Worm (Caenorhabditis elegans) whole organism, early embryonic: ENCODE data around the gene F53E10.1.

Experiments used
- B0310.2 ChIP-seq: sonication (generic microtip); optimal IDR thresholded peaks from 2 replicates; lab custom pipeline; 2016; ENCODE audit warnings: mild to moderate bottlenecking, missing genetic modification characterization, missing compliant biosample characterization
- F13C5.2 ChIP-seq: sonication (generic microtip); optimal IDR thresholded peaks from 2 replicates; lab custom pipeline; 2017; ENCODE audit warnings: mild to moderate bottlenecking, missing genetic modification characterization, inconsistent platforms, missing compliant biosample characterization
- aly-1 ChIP-seq: sonication (generic microtip); optimal IDR thresholded peaks from 2 replicates; lab custom pipeline; 2016; ENCODE audit warnings: missing genetic modification characterization, missing compliant biosample characterization
- ama-1 ChIP-seq: fragments of 150-350 bp; optimal IDR thresholded peaks from 2 replicates; lab custom pipeline; 2014
- ceh-13 ChIP-seq: fragments of 200-800 bp; sonication (Bioruptor generic); optimal IDR thresholded peaks from 2 replicates; lab custom pipeline; 2018; ENCODE audit warnings: mild to moderate bottlenecking, missing genetic modification characterization, missing compliant biosample characterization
- ceh-36 ChIP-seq: sonication (generic microtip); optimal IDR thresholded peaks from 2 replicates; lab custom pipeline; 2016; ENCODE audit warnings: missing genetic modification characterization, inconsistent platforms, missing compliant biosample characterization
- ets-7 ChIP-seq: sonication (generic microtip); optimal IDR thresholded peaks from 2 replicates; lab custom pipeline; 2016; ENCODE audit warnings: missing genotype, missing genetic modification characterization, missing compliant biosample characterization
- flt-1 ChIP-seq: fragments of 200-800 bp; sonication (Bioruptor generic); IDR thresholded peaks from 2 replicates; pipeline ENCODE4 v1.3.6; 2022; ENCODE audit warnings: missing genetic modification characterization, missing compliant biosample characterization
- hmbx-1 ChIP-seq: sonication (generic microtip); optimal IDR thresholded peaks from 2 replicates; lab custom pipeline; 2016; ENCODE audit warnings: mild to moderate bottlenecking, missing genetic modification characterization, missing compliant biosample characterization
- hmg-4 ChIP-seq: fragments of 200-800 bp; sonication (Bioruptor generic); optimal IDR thresholded peaks from 2 replicates; lab custom pipeline; 2018; ENCODE audit warnings: mild to moderate bottlenecking, missing genetic modification characterization, missing compliant biosample characterization
- hnd-1 ChIP-seq: sonication (generic microtip); optimal IDR thresholded peaks from 2 replicates; lab custom pipeline; 2016; ENCODE audit warnings: missing genetic modification characterization, missing compliant biosample characterization
- pes-1 ChIP-seq: fragments of 200-800 bp; sonication (Bioruptor generic); IDR thresholded peaks from 2 replicates; pipeline ENCODE4 v1.3.6; 2022; ENCODE audit warnings: missing genetic modification reagents, missing genetic modification characterization, missing compliant biosample characterization
- scrt-1 ChIP-seq: fragments of 200-800 bp; sonication (Bioruptor generic); IDR thresholded peaks from 2 replicates; pipeline ENCODE4 v1.3.6; 2022; ENCODE audit warnings: missing genetic modification characterization, missing compliant biosample characterization
- sea-1 ChIP-seq: fragments of 200-800 bp; sonication (Bioruptor generic); conservative IDR thresholded peaks from 2 replicates; pipeline ENCODE4 v1.3.6; 2022; ENCODE audit warnings: missing genetic modification characterization, missing compliant biosample characterization
- tbx-11 ChIP-seq: fragments of 200-800 bp; sonication (Bioruptor generic); IDR thresholded peaks from 2 replicates; pipeline ENCODE4 v1.3.6; 2022; ENCODE audit warnings: missing genetic modification characterization, missing compliant biosample characterization
- tbx-37 ChIP-seq: fragments of 200-800 bp; sonication (Bioruptor generic); conservative IDR thresholded peaks from 2 replicates; pipeline ENCODE4 v1.3.6; 2022; ENCODE audit warnings: missing genetic modification reagents, missing genetic modification characterization, missing compliant biosample characterization
- tra-4 ChIP-seq: sonication (generic microtip); optimal IDR thresholded peaks from 2 replicates; lab custom pipeline; 2017; ENCODE audit warnings: missing genetic modification characterization, missing compliant biosample characterization

F53E10.1 gene

ce11 chrV:2614986-2615687 lies at the start of gene F53E10.1:
F53E10.1 (plus strand) TSS chrV:2615310.
- no peak for TF ChIP-seq sea-1 (GFP tag; lab: Robert Waterston, UW)
- no peak for TF ChIP-seq hmg-4 (GFP tag; lab: Kevin White, UChicago)
- no peak for TF ChIP-seq ceh-13 (GFP tag; lab: Kevin White, UChicago)
- TF ChIP-seq aly-1 (tag; lab: Kevin White, UChicago) = no peak
- TF ChIP-seq tbx-11 (GFP tag; lab: Robert Waterston, UW) = no peak
- TF ChIP-seq ets-7 (tag; lab: Kevin White, UChicago) = no peak
- TF ChIP-seq ceh-36 (tag; lab: Kevin White, UChicago) = no peak
- TF ChIP-seq tra-4 = no peak

ce11 chrV:2565525-2565924 lies 49.6 kb upstream of the F53E10.1 start, which contains the start of gene Y45G12C.1:
Y45G12C.1 (plus strand) TSS chrV:2565683.
- TF ChIP-seq ceh-36 (tag; lab: Kevin White, UChicago) (no peak), B0310.2 (tag; lab: Kevin White, UChicago) (no peak), pes-1 (no peak), F13C5.2 (tag; lab: Kevin White, UChicago) (no peak), sea-1 (GFP tag; lab: Robert Waterston, UW) (no peak), scrt-1 (GFP tag; lab: Robert Waterston, UW) (no peak), tbx-37 (GFP tag; lab: Robert Waterston, UW) (no peak), ama-1 (lab: Kevin White, UChicago) (no peak), aly-1 (tag; lab: Kevin White, UChicago) (no peak), tra-4 (no peak), tbx-11 (GFP tag; lab: Robert Waterston, UW) (no peak), hmbx-1 (tag; lab: Kevin White, UChicago) (no peak)

ce11 chrV:2570643-2571042 lies 44.5 kb upstream of the F53E10.1 start, which contains the start of gene srj-19:
srj-19 (minus strand) TSS chrV:2570743.
- TF ChIP-seq F13C5.2 (tag; lab: Kevin White, UChicago) = no peak

ce11 chrV:2573108-2573507 lies 42.0 kb upstream of the F53E10.1 start, which contains the start of gene srj-20:
srj-20 (minus strand) TSS chrV:2573208.
- no peak for TF ChIP-seq ceh-13 (GFP tag; lab: Kevin White, UChicago)
- no peak for TF ChIP-seq ama-1 (lab: Kevin White, UChicago)
- TF ChIP-seq hnd-1 (tag; lab: Kevin White, UChicago) = no peak
- no peak for TF ChIP-seq flt-1 (GFP tag; lab: Robert Waterston, UW)
- no peak for TF ChIP-seq ets-7 (tag; lab: Kevin White, UChicago)
- TF ChIP-seq B0310.2 (tag; lab: Kevin White, UChicago) = no peak
- TF ChIP-seq tbx-37 (GFP tag; lab: Robert Waterston, UW) = no peak
- TF ChIP-seq tbx-11 (GFP tag; lab: Robert Waterston, UW) = no peak
- no peak for TF ChIP-seq hmg-4 (GFP tag; lab: Kevin White, UChicago)
- no peak for TF ChIP-seq aly-1 (tag; lab: Kevin White, UChicago)
- TF ChIP-seq tra-4 = no peak
- TF ChIP-seq pes-1 = no peak
- no peak for TF ChIP-seq hmbx-1 (tag; lab: Kevin White, UChicago)
- TF ChIP-seq ceh-36 (tag; lab: Kevin White, UChicago) = no peak
- TF ChIP-seq sea-1 (GFP tag; lab: Robert Waterston, UW) = no peak
- no peak for TF ChIP-seq F13C5.2 (tag; lab: Kevin White, UChicago)

- no peak for TF ChIP-seq pes-1
- no peak for TF ChIP-seq scrt-1 (GFP tag; lab: Robert Waterston, UW)
- TF ChIP-seq F13C5.2 (tag; lab: Kevin White, UChicago) = no peak
- no peak for TF ChIP-seq tra-4
These were observed 41.2 kb upstream of the F53E10.1 start, which contains the start of gene nhr-290 for ce11 chrV:2573881-2574280. nhr-290 (plus strand) TSS chrV:2574181.

ce11 chrV:2575716-2576115 lies 39.4 kb upstream of the F53E10.1 start:
- TF ChIP-seq tra-4 (no peak), F13C5.2 (tag; lab: Kevin White, UChicago) (no peak), aly-1 (tag; lab: Kevin White, UChicago) (no peak), B0310.2 (tag; lab: Kevin White, UChicago) (no peak), flt-1 (GFP tag; lab: Robert Waterston, UW) (no peak), ets-7 (tag; lab: Kevin White, UChicago) (no peak)

ce11 chrV:2577603-2578002 lies 37.5 kb upstream of the F53E10.1 start, which contains the start of gene srt-4:
srt-4 (plus strand) TSS chrV:2577903.
- no peak for TF ChIP-seq hmg-4 (GFP tag; lab: Kevin White, UChicago)
- TF ChIP-seq F13C5.2 (tag; lab: Kevin White, UChicago) = no peak
- no peak for TF ChIP-seq flt-1 (GFP tag; lab: Robert Waterston, UW)
- no peak for TF ChIP-seq ets-7 (tag; lab: Kevin White, UChicago)
- no peak for TF ChIP-seq tbx-11 (GFP tag; lab: Robert Waterston, UW)
- no peak for TF ChIP-seq B0310.2 (tag; lab: Kevin White, UChicago)
- no peak for TF ChIP-seq aly-1 (tag; lab: Kevin White, UChicago)
- TF ChIP-seq hnd-1 (tag; lab: Kevin White, UChicago) = no peak
- TF ChIP-seq ceh-36 (tag; lab: Kevin White, UChicago) = no peak
- TF ChIP-seq hmbx-1 (tag; lab: Kevin White, UChicago) = no peak
- TF ChIP-seq tbx-37 (GFP tag; lab: Robert Waterston, UW) = no peak
- TF ChIP-seq tra-4 = no peak
- TF ChIP-seq pes-1 = no peak
